Fruit fly (Drosophila melanogaster) whole organism, embryonic: ENCODE data around the gene Arl6IP1.

Experiments
- BtbVII ChIP-seq: fragments of 200-800 bp; sonication (Bioruptor generic); optimal IDR thresholded peaks from 3 replicates; lab custom pipeline; 2017; ENCODE audit warnings: missing biosample characterization, mild to moderate bottlenecking, missing genetic modification characterization
- CG10654 ChIP-seq: fragments of 200-800 bp; sonication (Bioruptor generic); optimal IDR thresholded peaks from 2 replicates; lab custom pipeline; 2016; ENCODE audit warnings: missing biosample characterization, missing genetic modification characterization
- CG11456 ChIP-seq: fragments of 200-800 bp; sonication (Bioruptor generic); IDR thresholded peaks from 3 replicates; pipeline ENCODE4 v1.3.6; 2022; ENCODE audit warnings: missing biosample characterization, missing genetic modification characterization
- CG12659 ChIP-seq: fragments of 200-800 bp; sonication (Bioruptor generic); optimal IDR thresholded peaks from 3 replicates; lab custom pipeline; 2017; ENCODE audit warnings: mild to moderate bottlenecking, missing biosample characterization, missing genetic modification reagents, missing genetic modification characterization
- CG13894 ChIP-seq: fragments of 200-800 bp; sonication (Bioruptor generic); optimal IDR thresholded peaks from 3 replicates; lab custom pipeline; 2018; ENCODE audit warnings: missing biosample characterization, mild to moderate bottlenecking, missing genetic modification characterization, moderate library complexity
- CG14050 ChIP-seq: fragments of 200-800 bp; sonication (Bioruptor generic); IDR thresholded peaks from 3 replicates; pipeline ENCODE4 v1.3.6; 2022; ENCODE audit warnings: missing biosample characterization, missing genetic modification characterization
- CG15601 ChIP-seq: fragments of 200-800 bp; sonication (Bioruptor generic); optimal IDR thresholded peaks from 3 replicates; lab custom pipeline; 2019; ENCODE audit warnings: missing biosample characterization, mild to moderate bottlenecking, missing genetic modification characterization, moderate library complexity
- CG16779 ChIP-seq: fragments of 200-800 bp; sonication (Bioruptor generic); IDR thresholded peaks from 2 replicates; pipeline ENCODE4 v1.3.6; 2022; ENCODE audit warnings: missing biosample characterization, missing genetic modification characterization
- CG17359 ChIP-seq: fragments of 200-800 bp; sonication (Bioruptor generic); optimal IDR thresholded peaks from 3 replicates; lab custom pipeline; 2018; ENCODE audit warnings: missing biosample characterization, mild to moderate bottlenecking, missing genetic modification characterization, moderate library complexity
- CG17385 ChIP-seq: fragments of 200-800 bp; sonication (Bioruptor generic); optimal IDR thresholded peaks from 3 replicates; lab custom pipeline; 2018; ENCODE audit warnings: missing biosample characterization, mild to moderate bottlenecking, missing genetic modification characterization
- CG17802 ChIP-seq: fragments of 200-800 bp; sonication (Bioruptor generic); optimal IDR thresholded peaks from 2 replicates; lab custom pipeline; 2018; ENCODE audit warnings: missing biosample characterization, mild to moderate bottlenecking, missing genetic modification characterization, moderate library complexity
- CG17829 ChIP-seq: fragments of 200-800 bp; optimal IDR thresholded peaks from 2 replicates; lab custom pipeline; 2019; ENCODE audit warnings: missing biosample characterization, mild to moderate bottlenecking, missing genetic modification characterization, moderate library complexity
- CG2875 ChIP-seq: fragments of 200-800 bp; sonication (Bioruptor generic); optimal IDR thresholded peaks from 2 replicates; lab custom pipeline; 2017; ENCODE audit warnings: missing biosample characterization, mild to moderate bottlenecking, missing genetic modification characterization, missing genetic modification reagents
- CG30431 ChIP-seq: fragments of 200-800 bp; sonication (Bioruptor generic); optimal IDR thresholded peaks from 2 replicates; lab custom pipeline; 2017; ENCODE audit warnings: missing biosample characterization, missing genetic modification characterization
- CG3281 ChIP-seq: fragments of 200-800 bp; sonication (Bioruptor generic); optimal IDR thresholded peaks from 3 replicates; lab custom pipeline; 2017; ENCODE audit warnings: missing biosample characterization, mild to moderate bottlenecking, missing genetic modification characterization
- CG4360 ChIP-seq: fragments of 200-800 bp; sonication (Bioruptor generic); IDR thresholded peaks from 2 replicates; pipeline ENCODE4 v1.3.6; 2022; ENCODE audit warnings: missing biosample characterization, missing genetic modification characterization
- CG6254 ChIP-seq: fragments of 200-800 bp; sonication (Bioruptor generic); optimal IDR thresholded peaks from 3 replicates; lab custom pipeline; 2017; ENCODE audit warnings: mild to moderate bottlenecking, missing biosample characterization, missing genetic modification reagents, missing genetic modification characterization
- CG6683 ChIP-seq: fragments of 200-800 bp; sonication (Bioruptor generic); optimal IDR thresholded peaks from 2 replicates; lab custom pipeline; 2017; ENCODE audit warnings: missing biosample characterization, mild to moderate bottlenecking, missing genetic modification characterization, missing genetic modification reagents
- CG7745 ChIP-seq: fragments of 200-800 bp; sonication (Bioruptor generic); optimal IDR thresholded peaks from 2 replicates; lab custom pipeline; 2018; ENCODE audit warnings: missing biosample characterization, mild to moderate bottlenecking, missing genetic modification characterization, moderate library complexity
- CG8944 ChIP-seq: fragments of 200-800 bp; sonication (Bioruptor generic); optimal IDR thresholded peaks from 3 replicates; lab custom pipeline; 2016; ENCODE audit warnings: missing biosample characterization, missing genetic modification characterization
- Dp ChIP-seq: fragments of 200-800 bp; sonication (Bioruptor generic); optimal IDR thresholded peaks from 2 replicates; lab custom pipeline; 2018; ENCODE audit warnings: missing biosample characterization, mild to moderate bottlenecking, missing genetic modification characterization, moderate library complexity
- Dref ChIP-seq: fragments of 200-800 bp; sonication (Bioruptor generic); IDR thresholded peaks from 2 replicates; pipeline ENCODE4 v1.3.6; 2022; ENCODE audit warnings: missing biosample characterization, missing genetic modification characterization
- Drgx ChIP-seq: fragments of 200-800 bp; sonication (Bioruptor generic); IDR thresholded peaks from 2 replicates; pipeline ENCODE4 v1.3.6; 2022; ENCODE audit warnings: missing biosample characterization, missing genetic modification characterization
- E2f1 ChIP-seq: fragments of 200-800 bp; sonication (Bioruptor generic); IDR thresholded peaks from 2 replicates; pipeline ENCODE4 v1.3.6; 2022; ENCODE audit warnings: missing biosample characterization, missing genetic modification characterization
- Lpt ChIP-seq: fragments of >200 bp; optimal IDR thresholded peaks from 2 replicates; lab custom pipeline; 2018; ENCODE audit warnings: missing biosample characterization, missing genetic modification characterization
- Mad ChIP-seq: fragments of 200-800 bp; sonication (Bioruptor generic); optimal IDR thresholded peaks from 2 replicates; lab custom pipeline; 2016; ENCODE audit warnings: missing biosample characterization, missing genetic modification characterization
- Med ChIP-seq: fragments of 200-800 bp; sonication (Bioruptor generic); peaks from one replicate; lab custom pipeline; 2016; ENCODE audit warnings: missing biosample characterization, missing genetic modification characterization, mild to moderate bottlenecking, inconsistent platforms, moderate library complexity
- Nf-YC ChIP-seq: fragments of 200-800 bp; optimal IDR thresholded peaks from 3 replicates; lab custom pipeline; 2019; ENCODE audit warnings: missing biosample characterization, mild to moderate bottlenecking, missing genetic modification characterization, moderate library complexity
- Pdp1 ChIP-seq, 2 experiments: fragments of 200-800 bp; sonication (Bioruptor generic); optimal IDR thresholded peaks; 3 replicates each; lab custom pipeline; 2016; ENCODE audit warnings: missing biosample characterization in 2 of 2, missing genetic modification characterization in 2 of 2, mild to moderate bottlenecking in 1 of 2, moderate library complexity in 1 of 2
- Poxn ChIP-seq: fragments of 200-800 bp; sonication (Bioruptor generic); IDR thresholded peaks from 2 replicates; pipeline ENCODE4 v1.3.6; 2022; ENCODE audit warnings: missing biosample characterization, missing genetic modification characterization
- Rx ChIP-seq: fragments of 200-800 bp; sonication (Bioruptor generic); IDR thresholded peaks from 2 replicates; pipeline ENCODE4 v1.3.6; 2022; ENCODE audit warnings: missing biosample characterization, missing genetic modification characterization
- Scr ChIP-seq: fragments of 200-800 bp; sonication (Bioruptor generic); IDR thresholded peaks from 2 replicates; pipeline ENCODE4 v1.3.6; 2022; ENCODE audit warnings: missing biosample characterization, missing genetic modification characterization; ENCODE audit not compliant: partially characterized antibody
- ap ChIP-seq: fragments of 200-800 bp; sonication (Bioruptor generic); IDR thresholded peaks from 2 replicates; pipeline ENCODE4 v1.3.6; 2022; ENCODE audit warnings: missing biosample characterization, missing genetic modification characterization
- ara ChIP-seq: fragments of 200-800 bp; sonication (Bioruptor generic); IDR thresholded peaks from 2 replicates; pipeline ENCODE4 v1.3.6; 2022; ENCODE audit warnings: missing biosample characterization, missing genetic modification characterization
- ci ChIP-seq: fragments of 200-800 bp; sonication (Bioruptor generic); IDR thresholded peaks from 3 replicates; pipeline ENCODE4 v1.3.6; 2022; ENCODE audit warnings: missing biosample characterization, missing genetic modification characterization
- crol ChIP-seq: fragments of 200-800 bp; sonication (Bioruptor generic); IDR thresholded peaks from 2 replicates; pipeline ENCODE4 v1.3.6; 2022; ENCODE audit warnings: missing biosample characterization, missing genetic modification characterization
- crp ChIP-seq, 2 experiments: fragments of 200-800 bp; sonication (Bioruptor generic); optimal IDR thresholded peaks; 2 replicates in 1 of 2; 3 replicates in 1 of 2; lab custom pipeline; 2017; ENCODE audit warnings: missing biosample characterization in 2 of 2, missing genetic modification characterization in 2 of 2, mild to moderate bottlenecking in 1 of 2, moderate library complexity in 1 of 2
- exex ChIP-seq: fragments of 200-800 bp; sonication (Bioruptor generic); optimal IDR thresholded peaks from 4 replicates; lab custom pipeline; 2018; ENCODE audit warnings: missing biosample characterization, mild to moderate bottlenecking, missing genetic modification characterization, moderate library complexity
- fd64A ChIP-seq: fragments of 200-800 bp; sonication (Bioruptor generic); optimal IDR thresholded peaks from 3 replicates; lab custom pipeline; 2018; ENCODE audit warnings: missing biosample characterization, mild to moderate bottlenecking, missing genetic modification characterization
- gcm2 ChIP-seq: fragments of 200-800 bp; sonication (Bioruptor generic); optimal IDR thresholded peaks from 2 replicates; lab custom pipeline; 2016; ENCODE audit warnings: missing biosample characterization, missing genetic modification characterization
- grn ChIP-seq: fragments of 200-800 bp; sonication (Bioruptor generic); optimal IDR thresholded peaks from 3 replicates; lab custom pipeline; 2017; ENCODE audit warnings: missing biosample characterization, missing genetic modification characterization
- mirr ChIP-seq: fragments of 200-800 bp; sonication (Bioruptor generic); optimal IDR thresholded peaks from 3 replicates; lab custom pipeline; 2018; ENCODE audit warnings: missing biosample characterization, mild to moderate bottlenecking, missing genetic modification characterization
- onecut ChIP-seq: fragments of 200-800 bp; sonication (Bioruptor generic); IDR thresholded peaks from 2 replicates; pipeline ENCODE4 v1.3.6; 2022; ENCODE audit warnings: missing biosample characterization, missing genetic modification characterization
- prd ChIP-seq, 3 experiments: fragments of >200 bp in 2 of 3; fragments of 200-800 bp in 1 of 3; sonication (Bioruptor generic) in 1 of 3; optimal IDR thresholded peaks in 2 of 3; IDR thresholded peaks in 1 of 3; 2 replicates in 2 of 3; 3 replicates in 1 of 3; pipeline versions ENCODE4 v1.3.6 to Lab custom; 2017 to 2022; ENCODE audit warnings: missing biosample characterization in 1 of 3, missing genetic modification characterization in 1 of 3
- pzg ChIP-seq: fragments of 200-800 bp; sonication (Bioruptor generic); optimal IDR thresholded peaks from 3 replicates; lab custom pipeline; 2018; ENCODE audit warnings: missing biosample characterization, mild to moderate bottlenecking, missing genetic modification characterization, moderate library complexity
- sens ChIP-seq: fragments of 200-800 bp; sonication (Bioruptor generic); peaks from one replicate; lab custom pipeline; 2016; ENCODE audit warnings: missing biosample characterization, missing genetic modification characterization
- slbo ChIP-seq: fragments of 200-800 bp; sonication (Bioruptor generic); IDR thresholded peaks from 2 replicates; pipeline ENCODE4 v1.3.6; 2022; ENCODE audit warnings: missing biosample characterization, missing genetic modification characterization
- slou ChIP-seq: fragments of 200-800 bp; sonication (Bioruptor generic); optimal IDR thresholded peaks from 3 replicates; lab custom pipeline; 2016; ENCODE audit warnings: missing biosample characterization, missing genetic modification characterization
- tx ChIP-seq: fragments of 200-800 bp; sonication (Bioruptor generic); optimal IDR thresholded peaks from 2 replicates; lab custom pipeline; 2016; ENCODE audit warnings: missing biosample characterization, missing genetic modification characterization
- unpg ChIP-seq: fragments of 200-800 bp; sonication (Bioruptor generic); optimal IDR thresholded peaks from 3 replicates; lab custom pipeline; 2018; ENCODE audit warnings: missing biosample characterization, mild to moderate bottlenecking, missing genetic modification characterization, moderate library complexity
- wek ChIP-seq: fragments of 200-800 bp; sonication (Bioruptor generic); optimal IDR thresholded peaks from 3 replicates; lab custom pipeline; 2018; ENCODE audit warnings: missing biosample characterization, mild to moderate bottlenecking, missing genetic modification characterization, moderate library complexity

Arl6IP1 gene

dm6 chr3R:16652091-16652490, 8.7 kb downstream of the Arl6IP1 start, which contains the start of gene CG14907 (continued):
- TF ChIP-seq slou (GFP tag; lab: Kevin White, UChicago) (no peak), CG14050 (no peak), crol (GFP tag; lab: Robert Waterston, UW) (no peak), Lpt (no peak), unpg (no peak), exex (tag; lab: Kevin White, UChicago) (peak; percentile 40), Dp (peak; percentile 84), CG17829 (tag; lab: Kevin White, UChicago) (no peak), CG17359 (no peak), mirr (GFP tag; lab: Kevin White, UChicago) (peak; percentile 36), CG12659 (GFP tag; lab: Kevin White, UChicago) (peak; percentile 28), CG7745 (tag; lab: Kevin White, UChicago) (no peak), slbo (GFP tag; lab: Robert Waterston, UW) (no peak), CG3281 (GFP tag; lab: Kevin White, UChicago) (peak; percentile 8), fd64A (GFP tag; lab: Kevin White, UChicago) (no peak), Dref (peak; percentile 76), CG13894 (tag; lab: Kevin White, UChicago) (no peak), BtbVII (GFP tag; lab: Kevin White, UChicago) (no peak), CG10654 (GFP tag; lab: Kevin White, UChicago) (no peak), CG17802 (tag; lab: Kevin White, UChicago) (peak; percentile 32), onecut (GFP tag; lab: Robert Waterston, UW) (no peak), CG16779 (GFP tag; lab: Robert Waterston, UW) (no peak), CG4360 (GFP tag; lab: Robert Waterston, UW) (no peak), CG6683 (GFP tag; lab: Kevin White, UChicago) (no peak), pzg (GFP tag; lab: Kevin White, UChicago) (peak; percentile 55), sens (GFP tag; lab: Kevin White, UChicago) (peak; percentile 67), CG30431 (GFP tag; lab: Kevin White, UChicago) (no peak), ap (no peak), tx (GFP tag; lab: Kevin White, UChicago) (no peak), gcm2 (GFP tag; lab: Kevin White, UChicago) (no peak), Rx (GFP tag; lab: Robert Waterston, UW) (no peak), Pdp1 (GFP tag; optimal IDR thresholded peaks at IDR 0.05; lab: Kevin White, UChicago) (peak in 1 of 2 experiments; percentile 93), grn (no peak), crp (GFP tag; optimal IDR thresholded peaks at IDR 0.05; lab: Kevin White, UChicago) (peak in 1 of 2 experiments; percentile 84), Drgx (GFP tag; lab: Robert Waterston, UW) (no peak), wek (GFP tag; lab: Kevin White, UChicago) (no peak), CG17385 (GFP tag; lab: Kevin White, UChicago) (no peak), prd (optimal IDR thresholded peaks at IDR 0.05; lab: Kevin White, UChicago) (no peak), prd (GFP tag; IDR thresholded peaks at IDR 0.05; lab: Robert Waterston, UW) (no peak), CG15601 (no peak), CG6254 (GFP tag; lab: Kevin White, UChicago) (no peak), CG2875 (no peak), CG11456 (GFP tag; lab: Robert Waterston, UW) (no peak), Poxn (no peak), Nf-YC (tag; lab: Kevin White, UChicago) (peak; percentile 42), Scr (GFP tag; lab: Robert Waterston, UW) (peak; percentile 61), E2f1 (GFP tag; lab: Robert Waterston, UW) (no peak), ara (GFP tag; lab: Robert Waterston, UW) (no peak), Mad (GFP tag; lab: Kevin White, UChicago) (no peak), Med (GFP tag; lab: Kevin White, UChicago) (peak; percentile 80), ci (GFP tag; lab: Robert Waterston, UW) (0 out of 3 replicates have a peak, but pooled peaks have one; percentile 9), CG8944 (GFP tag; lab: Kevin White, UChicago) (no peak)
